Fruit fly (Drosophila melanogaster) whole organism, prepupa: Measurements from ENCODE around the gene Nedd4.

ENCODE experiments used
- CG10669 ChIP-seq: fragments of 200-800 bp; sonication (Bioruptor generic); optimal IDR thresholded peaks from 3 replicates; lab custom pipeline; 2018; ENCODE audit warnings: missing biosample characterization, mild to moderate bottlenecking, missing genetic modification characterization, moderate library complexity
- CG11762 ChIP-seq: fragments of 200-800 bp; sonication (Bioruptor generic); optimal IDR thresholded peaks from 3 replicates; lab custom pipeline; 2016; ENCODE audit warnings: missing biosample characterization, missing genetic modification characterization; ENCODE audit not compliant: insufficient read depth
- CG11902 ChIP-seq: fragments of 200-800 bp; sonication (Bioruptor generic); optimal IDR thresholded peaks from 3 replicates; lab custom pipeline; 2016; ENCODE audit warnings: missing biosample characterization, missing genetic modification characterization
- CG15336 ChIP-seq: fragments of 200-800 bp; sonication (Bioruptor generic); IDR thresholded peaks from 2 replicates; pipeline ENCODE4 v1.3.6; 2022; ENCODE audit warnings: missing biosample characterization, missing genetic modification characterization
- CG1621 ChIP-seq: fragments of 200-800 bp; sonication (Bioruptor generic); optimal IDR thresholded peaks from 3 replicates; lab custom pipeline; 2018; ENCODE audit warnings: missing biosample characterization, mild to moderate bottlenecking, missing genetic modification characterization
- CG16779 ChIP-seq: fragments of 200-800 bp; sonication (Bioruptor generic); optimal IDR thresholded peaks from 3 replicates; lab custom pipeline; 2017; ENCODE audit warnings: missing biosample characterization, mild to moderate bottlenecking, missing genetic modification characterization
- CG3032 ChIP-seq: fragments of 200-800 bp; optimal IDR thresholded peaks from 2 replicates; lab custom pipeline; 2019; ENCODE audit warnings: missing biosample characterization, mild to moderate bottlenecking, missing genetic modification characterization, moderate library complexity
- CG31627 ChIP-seq: fragments of 200-800 bp; sonication (Bioruptor generic); optimal IDR thresholded peaks from 3 replicates; lab custom pipeline; 2016; ENCODE audit warnings: missing biosample characterization, missing genetic modification characterization
- CG32006 ChIP-seq: fragments of 200-800 bp; sonication (Bioruptor generic); optimal IDR thresholded peaks from 3 replicates; lab custom pipeline; 2017; ENCODE audit warnings: missing biosample characterization, mild to moderate bottlenecking, missing genetic modification characterization
- CG34406 ChIP-seq: fragments of 200-800 bp; sonication (Bioruptor generic); optimal IDR thresholded peaks from 3 replicates; lab custom pipeline; 2016; ENCODE audit warnings: missing biosample characterization, missing genetic modification characterization
- CG3919 ChIP-seq: fragments of 200-800 bp; sonication (Bioruptor generic); optimal IDR thresholded peaks from 3 replicates; lab custom pipeline; 2016; ENCODE audit warnings: missing biosample characterization, missing genetic modification characterization
- CG4318 ChIP-seq: fragments of 200-800 bp; sonication (Bioruptor generic); optimal IDR thresholded peaks from 3 replicates; lab custom pipeline; 2017; ENCODE audit warnings: missing biosample characterization, mild to moderate bottlenecking, missing genetic modification characterization
- CG6163 ChIP-seq: fragments of 200-800 bp; sonication (Bioruptor generic); IDR thresholded peaks from 3 replicates; pipeline ENCODE4 v1.3.6; 2022; ENCODE audit warnings: missing biosample characterization, missing genetic modification characterization
- CG6276 ChIP-seq: fragments of 200-800 bp; sonication (Bioruptor generic); optimal IDR thresholded peaks from 2 replicates; lab custom pipeline; 2017; ENCODE audit warnings: missing biosample characterization, mild to moderate bottlenecking, missing genetic modification characterization
- CG6792 ChIP-seq: fragments of 200-800 bp; sonication (Bioruptor generic); optimal IDR thresholded peaks from 3 replicates; lab custom pipeline; 2016; ENCODE audit warnings: missing biosample characterization, missing genetic modification characterization
- CG6808 ChIP-seq: fragments of 200-800 bp; sonication (Bioruptor generic); optimal IDR thresholded peaks from 3 replicates; lab custom pipeline; 2017; ENCODE audit warnings: missing biosample characterization, missing genetic modification characterization, mild to moderate bottlenecking, moderate library complexity, missing genetic modification reagents
- CG6854 ChIP-seq: fragments of 200-800 bp; sonication (Bioruptor generic); optimal IDR thresholded peaks from 2 replicates; lab custom pipeline; 2017; ENCODE audit warnings: missing biosample characterization, mild to moderate bottlenecking, missing genetic modification characterization
- CG7368 ChIP-seq: fragments of 200-800 bp; sonication (Bioruptor generic); optimal IDR thresholded peaks from 3 replicates; lab custom pipeline; 2016; ENCODE audit warnings: missing biosample characterization, missing genetic modification characterization
- CG8632 ChIP-seq: fragments of 200-800 bp; sonication (Bioruptor generic); optimal IDR thresholded peaks from 3 replicates; lab custom pipeline; 2016; ENCODE audit warnings: missing biosample characterization, missing genetic modification characterization
- CG9139 ChIP-seq: fragments of 200-800 bp; sonication (Bioruptor generic); optimal IDR thresholded peaks from 3 replicates; lab custom pipeline; 2017; ENCODE audit warnings: missing biosample characterization, mild to moderate bottlenecking, missing genetic modification characterization
- Eip75B ChIP-seq: fragments of 200-800 bp; sonication (Bioruptor generic); optimal IDR thresholded peaks from 3 replicates; lab custom pipeline; 2016; ENCODE audit warnings: missing biosample characterization, missing genetic modification characterization
- Ets21C ChIP-seq: fragments of 200-800 bp; sonication (Bioruptor generic); optimal IDR thresholded peaks from 3 replicates; lab custom pipeline; 2016; ENCODE audit warnings: missing biosample characterization, missing genetic modification characterization
- Gug ChIP-seq: fragments of 200-800 bp; sonication (Bioruptor generic); IDR thresholded peaks from 2 replicates; pipeline ENCODE4 v1.3.6; 2022; ENCODE audit warnings: missing biosample characterization, missing genetic modification characterization
- Hr38 ChIP-seq: sonication (Bioruptor generic); optimal IDR thresholded peaks from 2 replicates; lab custom pipeline; 2016; ENCODE audit warnings: missing biosample characterization, missing genetic modification characterization
- Hr4 ChIP-seq: fragments of 200-800 bp; sonication (Bioruptor generic); optimal IDR thresholded peaks from 3 replicates; lab custom pipeline; 2016; ENCODE audit warnings: missing biosample characterization, missing genetic modification characterization
- Met ChIP-seq: fragments of 200-800 bp; sonication (Bioruptor generic); optimal IDR thresholded peaks from 3 replicates; lab custom pipeline; 2016; ENCODE audit warnings: missing biosample characterization, missing genetic modification characterization
- OdsH ChIP-seq: fragments of 200-800 bp; sonication (Bioruptor generic); optimal IDR thresholded peaks from 3 replicates; lab custom pipeline; 2016; ENCODE audit warnings: missing biosample characterization, missing genetic modification characterization
- Sox102F ChIP-seq: fragments of 200-800 bp; sonication (Bioruptor generic); optimal IDR thresholded peaks from 2 replicates; lab custom pipeline; 2016; ENCODE audit warnings: missing biosample characterization, mild to moderate bottlenecking, missing genetic modification characterization
- Sox14 ChIP-seq: fragments of 200-800 bp; sonication (Bioruptor generic); optimal IDR thresholded peaks from 3 replicates; lab custom pipeline; 2016; ENCODE audit warnings: missing biosample characterization, missing genetic modification characterization
- achi ChIP-seq: fragments of 200-800 bp; sonication (Bioruptor generic); optimal IDR thresholded peaks from 3 replicates; lab custom pipeline; 2016; ENCODE audit warnings: missing biosample characterization, missing genetic modification characterization
- cyc ChIP-seq: fragments of 200-800 bp; sonication (Bioruptor generic); optimal IDR thresholded peaks from 3 replicates; lab custom pipeline; 2016; ENCODE audit warnings: missing biosample characterization, missing genetic modification characterization
- dac ChIP-seq: fragments of 200-800 bp; sonication (Bioruptor generic); optimal IDR thresholded peaks from 2 replicates; lab custom pipeline; 2017; ENCODE audit warnings: missing biosample characterization, mild to moderate bottlenecking, missing genetic modification characterization
- dsx ChIP-seq: fragments of 200-800 bp; optimal IDR thresholded peaks from 3 replicates; lab custom pipeline; 2019; ENCODE audit warnings: missing biosample characterization, mild to moderate bottlenecking, missing genetic modification characterization, moderate library complexity; ENCODE audit not compliant: poor library complexity, severe bottlenecking
- esn ChIP-seq: fragments of 200-800 bp; sonication (Bioruptor generic); optimal IDR thresholded peaks from 2 replicates; lab custom pipeline; 2016; ENCODE audit warnings: missing biosample characterization, mild to moderate bottlenecking, missing genetic modification characterization, moderate library complexity
- fd59A ChIP-seq: fragments of 200-800 bp; sonication (Bioruptor generic); optimal IDR thresholded peaks from 2 replicates; lab custom pipeline; 2017; ENCODE audit warnings: missing biosample characterization, mild to moderate bottlenecking, missing genetic modification characterization, missing genetic modification reagents
- fd85E ChIP-seq: fragments of 200-800 bp; sonication (Bioruptor generic); optimal IDR thresholded peaks from 3 replicates; lab custom pipeline; 2016; ENCODE audit warnings: missing biosample characterization, missing genetic modification characterization
- net ChIP-seq: fragments of 200-800 bp; sonication (Bioruptor generic); optimal IDR thresholded peaks from 3 replicates; lab custom pipeline; 2016; ENCODE audit warnings: missing biosample characterization, missing genetic modification characterization
- salr ChIP-seq, 2 experiments: fragments of 200-800 bp; sonication (Bioruptor generic); optimal IDR thresholded peaks; 3 replicates each; lab custom pipeline; 2016 to 2018; ENCODE audit warnings: missing biosample characterization in 2 of 2, missing genetic modification characterization in 2 of 2, mild to moderate bottlenecking in 1 of 2
- spab ChIP-seq: fragments of 200-800 bp; sonication (Bioruptor generic); optimal IDR thresholded peaks from 2 replicates; lab custom pipeline; 2017; ENCODE audit warnings: missing biosample characterization, mild to moderate bottlenecking, missing genetic modification characterization, missing genetic modification reagents
- ss ChIP-seq, 2 experiments: fragments of 200-800 bp; sonication (Bioruptor generic); optimal IDR thresholded peaks; 2 replicates in 1 of 2; 3 replicates in 1 of 2; lab custom pipeline; 2017 to 2018; ENCODE audit warnings: mild to moderate bottlenecking in 2 of 2, missing biosample characterization in 2 of 2, missing genetic modification characterization in 2 of 2, moderate library complexity in 1 of 2
- svp ChIP-seq: fragments of 200-800 bp; sonication (Bioruptor generic); peaks from one replicate; lab custom pipeline; 2016; ENCODE audit warnings: missing biosample characterization, missing genetic modification characterization
- vri ChIP-seq: fragments of 200-800 bp; sonication (Bioruptor generic); optimal IDR thresholded peaks from 3 replicates; lab custom pipeline; 2016; ENCODE audit warnings: missing biosample characterization, mild to moderate bottlenecking, missing genetic modification characterization

The Nedd4 gene

DNA sequence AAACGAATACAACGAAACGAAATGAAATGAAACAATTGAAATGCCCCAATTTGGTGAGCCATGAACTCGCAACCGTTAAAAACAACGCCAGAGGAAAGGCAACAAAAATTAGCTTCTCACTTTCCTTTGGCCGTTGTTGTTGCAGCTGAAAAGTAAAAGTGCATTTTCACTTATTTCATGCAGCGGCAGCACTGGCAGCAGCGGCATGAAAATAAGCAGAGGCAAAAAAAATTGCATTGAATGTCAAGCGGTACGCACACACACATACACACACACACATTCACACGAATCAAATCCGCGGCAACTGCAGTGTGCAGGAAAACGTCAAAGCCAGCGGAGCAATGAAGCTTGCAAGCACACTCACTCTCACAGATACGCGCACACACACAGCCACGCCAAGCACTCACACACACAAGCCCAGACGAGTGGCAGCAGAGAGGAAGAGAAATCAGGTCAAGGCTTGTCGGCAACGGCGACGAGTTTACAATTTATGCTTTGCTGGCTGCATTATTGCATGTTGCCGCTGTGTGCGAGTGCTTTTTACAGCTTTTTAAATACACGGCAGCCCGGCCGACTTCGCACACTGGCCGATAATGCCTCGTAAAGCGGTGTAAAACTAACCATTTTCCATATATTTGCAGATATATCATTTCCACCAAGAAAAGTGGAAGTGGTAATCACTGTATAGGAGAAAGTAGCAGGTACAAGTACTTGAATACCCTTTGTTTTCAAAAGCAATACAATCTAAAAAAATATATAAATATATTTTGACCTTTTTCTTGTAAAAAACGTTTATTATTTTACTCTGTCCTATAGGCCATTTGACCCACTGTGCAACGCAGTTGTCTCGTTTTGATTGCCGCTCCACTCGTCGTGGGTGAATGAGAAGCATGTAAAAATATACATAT is 36.7 kb downstream of the Nedd4 start (continued):
- peak; percentile 87 for TF ChIP-seq CG6792
- TF ChIP-seq CG6854 (GFP tag; lab: Kevin White, UChicago) = peak; percentile 53
- TF ChIP-seq CG7368 (GFP tag; lab: Kevin White, UChicago) = peak; percentile 73
- peak; percentile 82 to 84 for TF ChIP-seq ss (GFP tag; optimal IDR thresholded peaks at IDR 0.05; lab: Kevin White, UChicago)
- peak; percentile 80 for TF ChIP-seq Met
- no peak for TF ChIP-seq fd85E (GFP tag; lab: Kevin White, UChicago)
- no peak for TF ChIP-seq Hr38
- peak; percentile 81 for TF ChIP-seq CG10669 (GFP tag; lab: Kevin White, UChicago)
- peak; percentile 76 for TF ChIP-seq CG11762 (GFP tag; lab: Kevin White, UChicago)
- peak; percentile 83 for TF ChIP-seq Hr4
- peak; percentile 66 for TF ChIP-seq cyc (GFP tag; lab: Kevin White, UChicago)
- TF ChIP-seq CG3032 (tag; lab: Kevin White, UChicago) = peak; percentile 84
- peak; percentile 75 for TF ChIP-seq dsx (GFP tag; lab: Kevin White, UChicago)
- peak; percentile 88 for TF ChIP-seq CG8632
- TF ChIP-seq CG6276 (GFP tag; lab: Kevin White, UChicago) = peak; percentile 85
- TF ChIP-seq CG31627 (GFP tag; lab: Kevin White, UChicago) = peak; percentile 74
- TF ChIP-seq CG11902 (GFP tag; lab: Kevin White, UChicago) = peak; percentile 81
- TF ChIP-seq fd59A = peak; percentile 77
- TF ChIP-seq spab (GFP tag; lab: Kevin White, UChicago) = peak; percentile 78
- TF ChIP-seq achi (GFP tag; lab: Kevin White, UChicago) = peak; percentile 88
- TF ChIP-seq Ets21C (GFP tag; lab: Kevin White, UChicago) = peak; percentile 58
- TF ChIP-seq Eip75B (GFP tag; lab: Kevin White, UChicago) = peak; percentile 83
- peak; percentile 86 for TF ChIP-seq esn (GFP tag; lab: Kevin White, UChicago)
- peak; percentile 59 for TF ChIP-seq dac (GFP tag; lab: Kevin White, UChicago)
- TF ChIP-seq CG32006 (GFP tag; lab: Kevin White, UChicago) = peak; percentile 93
- peak; percentile 87 for TF ChIP-seq CG34406 (GFP tag; lab: Kevin White, UChicago)
- peak; percentile 83 for TF ChIP-seq CG4318 (GFP tag; lab: Kevin White, UChicago)
- peak; percentile 70 for TF ChIP-seq CG16779 (tag; lab: Kevin White, UChicago)
- peak; percentile 86 for TF ChIP-seq CG3919
- peak; percentile 77 for TF ChIP-seq Sox102F (GFP tag; lab: Kevin White, UChicago)
- TF ChIP-seq svp = peak; percentile 97
- TF ChIP-seq, all 60 proteins: peak for 58

DNA sequence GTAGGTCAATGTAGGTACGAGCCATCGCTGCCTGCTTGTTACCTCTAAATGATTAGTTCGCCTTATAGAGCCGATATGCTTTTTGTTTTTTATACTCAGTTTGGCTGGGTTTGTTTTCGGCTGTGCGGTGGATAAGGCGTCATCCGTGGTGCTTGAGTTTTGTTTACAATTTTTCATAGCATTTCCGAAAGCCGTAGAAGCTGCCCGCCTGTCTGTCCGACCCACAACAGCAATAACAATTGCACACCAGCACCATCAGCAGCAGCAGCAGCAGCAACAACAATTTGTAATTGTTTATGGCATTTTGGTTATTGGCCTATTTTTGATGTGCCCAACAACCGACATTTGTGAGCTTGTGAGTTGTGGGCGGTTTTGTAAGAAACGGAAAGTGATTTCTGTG is 38.8 kb downstream of the Nedd4 start:
- no peak for TF ChIP-seq ss (GFP tag; optimal IDR thresholded peaks at IDR 0.05; lab: Kevin White, UChicago)
- TF ChIP-seq vri (GFP tag; lab: Kevin White, UChicago) = peak; percentile 22
- TF ChIP-seq, all 60 proteins: peak for 1

DNA sequence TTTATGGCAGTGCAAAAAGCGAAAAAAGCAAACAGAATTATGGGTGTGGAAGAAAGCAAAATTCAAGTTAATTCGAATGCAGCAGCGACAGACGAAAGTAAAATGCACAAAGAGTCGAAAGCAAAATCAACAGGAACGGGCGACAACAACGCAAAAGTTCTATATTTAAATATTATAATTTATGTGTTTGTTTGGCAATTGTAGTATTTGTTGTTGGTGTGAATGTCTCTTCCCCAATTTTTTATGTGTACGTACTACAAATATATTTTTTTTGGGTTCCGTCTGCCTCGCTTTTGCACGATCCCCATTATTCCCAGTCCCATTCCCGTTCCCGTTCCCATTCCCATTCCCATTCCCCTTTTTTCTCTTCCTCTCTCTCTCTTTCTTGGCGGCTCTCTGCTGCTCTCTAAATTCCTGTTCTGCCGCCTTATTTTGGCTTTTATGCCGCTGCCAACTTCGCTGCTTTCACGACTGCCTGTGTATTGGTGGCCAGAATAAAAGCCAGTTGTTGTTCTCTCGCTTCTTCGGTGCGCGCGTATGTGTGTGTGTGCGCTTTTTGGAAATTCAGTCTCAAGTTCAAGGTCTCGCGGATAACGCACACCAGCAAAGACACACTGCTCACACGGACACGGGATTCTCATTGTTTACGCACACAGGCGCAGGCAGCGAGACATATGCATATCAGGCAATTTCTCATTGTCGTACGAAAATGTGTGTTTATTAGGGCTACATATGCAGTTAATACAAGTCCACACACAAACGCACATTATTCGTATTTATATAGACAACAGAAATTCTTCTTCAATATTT is 40.1 kb downstream of the Nedd4 start:
- TF ChIP-seq svp (peak; percentile 83), CG15336 (no peak), dsx (GFP tag; lab: Kevin White, UChicago) (peak; percentile 54), fd85E (GFP tag; lab: Kevin White, UChicago) (no peak), Gug (no peak), CG6808 (no peak), CG6163 (0 out of 3 replicates have a peak, but pooled peaks have one; percentile 13), CG11762 (GFP tag; lab: Kevin White, UChicago) (no peak), CG7368 (GFP tag; lab: Kevin White, UChicago) (no peak), net (GFP tag; lab: Kevin White, UChicago) (no peak), OdsH (GFP tag; lab: Kevin White, UChicago) (no peak), CG16779 (tag; lab: Kevin White, UChicago) (no peak), esn (GFP tag; lab: Kevin White, UChicago) (peak; percentile 37), CG9139 (GFP tag; lab: Kevin White, UChicago) (no peak), Eip75B (GFP tag; lab: Kevin White, UChicago) (peak; percentile 60), Sox102F (GFP tag; lab: Kevin White, UChicago) (peak; percentile 23), Sox14 (GFP tag; lab: Kevin White, UChicago) (peak; percentile 54), CG8632 (no peak), salr (GFP tag; optimal IDR thresholded peaks at IDR 0.05; lab: Kevin White, UChicago) (no peak), CG1621 (tag; lab: Kevin White, UChicago) (peak; percentile 13), Met (peak; percentile 21), CG6792 (peak; percentile 20)
